Fruit fly (Drosophila melanogaster): Measurements from ENCODE around the gene CG8774.

Gene CG8774

dm6 chr3R:13309133-13309711 lies 10.7 kb downstream of the CG8774 start:
- TF ChIP-seq Eip78C (GFP tag) = peak; percentile 17
- peak; percentile 78 for TF ChIP-seq svp (GFP tag)
- no peak for TF ChIP-seq CG6163 (GFP tag; IDR thresholded peaks at IDR 0.05)

DNA sequence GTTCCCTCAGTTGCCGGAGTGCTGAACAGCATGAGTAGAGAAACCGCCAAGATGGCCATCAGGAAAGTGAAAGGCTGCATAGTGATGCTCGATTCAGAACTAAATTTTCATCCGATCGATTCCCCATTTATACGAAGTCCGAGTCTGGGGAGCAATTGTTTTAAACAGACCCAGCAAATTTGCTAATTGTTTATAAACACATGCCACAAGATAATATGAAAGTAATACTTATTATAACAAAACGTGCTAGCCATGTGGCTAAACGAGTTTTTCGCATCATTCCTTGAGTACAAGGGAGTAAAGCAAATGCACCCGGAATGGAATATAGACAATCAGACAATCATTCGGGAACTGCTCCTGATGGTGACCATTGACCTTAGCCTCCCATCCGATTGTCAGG lies 14.5 kb downstream of the CG8774 start, which contains the start of gene CG44142:
CG44142 (minus strand) TSS at position 101 of the 400 bp plus-strand sequence.
- TF ChIP-seq vri (GFP tag; optimal IDR thresholded peaks at IDR 0.05) (no peak), Sox15 (GFP tag; optimal IDR thresholded peaks at IDR 0.05) (no peak), Hr38 (GFP tag; optimal IDR thresholded peaks at IDR 0.05) (no peak), CG3032 (tag; optimal IDR thresholded peaks at IDR 0.05) (no peak), CG6276 (GFP tag; optimal IDR thresholded peaks at IDR 0.05) (no peak), svp (GFP tag) (no peak), OdsH (GFP tag; optimal IDR thresholded peaks at IDR 0.05) (no peak), lz (GFP tag; optimal IDR thresholded peaks at IDR 0.05) (no peak), dsx (GFP tag; optimal IDR thresholded peaks at IDR 0.05; ENCODE audit: poor library complexity, severe bottlenecking) (no peak), CG7368 (GFP tag; optimal IDR thresholded peaks at IDR 0.05) (no peak), CG10631 (GFP tag; optimal IDR thresholded peaks at IDR 0.05) (no peak), CG9139 (GFP tag; optimal IDR thresholded peaks at IDR 0.05) (no peak), CG31627 (GFP tag; optimal IDR thresholded peaks at IDR 0.05) (no peak), pdm3 (GFP tag; optimal IDR thresholded peaks at IDR 0.05) (no peak)

DNA sequence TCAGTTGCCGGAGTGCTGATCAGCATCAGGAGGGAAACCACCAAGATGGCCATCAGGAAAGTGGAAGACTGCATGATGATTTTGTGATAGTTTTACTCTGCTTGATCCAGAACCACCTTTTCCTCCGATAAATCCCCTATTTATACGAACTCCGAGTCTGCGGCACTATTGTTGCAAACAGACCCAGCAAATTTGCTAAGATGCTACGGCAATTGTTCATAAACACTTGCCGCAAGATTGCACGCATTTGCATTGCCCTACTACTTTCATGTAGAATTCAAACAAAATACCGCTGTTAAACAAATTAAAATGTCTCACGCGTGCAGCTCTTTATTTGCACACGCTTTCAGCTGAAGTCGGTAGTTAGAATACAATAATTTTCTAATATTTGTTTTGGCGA lies 20.6 kb downstream of the CG8774 start, which contains the start of gene CG45080:
CG45080 (minus strand) TSS at position 101 of the 400 bp plus-strand sequence.
- TF ChIP-seq Sox15 (GFP tag; optimal IDR thresholded peaks at IDR 0.05) (no peak), CG6276 (GFP tag; optimal IDR thresholded peaks at IDR 0.05) (no peak), Blimp-1 (GFP tag; optimal IDR thresholded peaks at IDR 0.05) (no peak), Eip78C (GFP tag) (no peak), pdm3 (GFP tag; optimal IDR thresholded peaks at IDR 0.05) (no peak)

DNA sequence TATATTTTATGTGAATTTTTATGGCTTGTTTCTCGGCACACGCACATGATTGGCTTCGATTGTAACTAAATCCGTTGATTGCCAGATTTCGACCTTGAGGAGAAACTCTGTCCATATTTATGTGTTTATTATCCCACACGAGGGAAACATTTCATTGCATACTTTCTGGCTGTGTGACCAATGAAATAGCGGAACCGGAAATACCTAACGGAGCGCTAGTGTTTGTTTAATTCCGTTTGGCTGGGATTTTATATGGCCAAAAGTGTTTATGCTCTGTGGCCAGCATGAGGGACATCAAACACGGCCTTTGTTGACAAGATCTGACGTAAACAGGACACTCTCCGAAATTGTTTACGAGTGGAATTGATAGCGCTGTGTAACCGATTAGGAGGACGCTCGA lies 21.3 kb downstream of the CG8774 start:
- TF ChIP-seq CG34406 (GFP tag; optimal IDR thresholded peaks at IDR 0.05) (peak; percentile 29), spab (GFP tag; optimal IDR thresholded peaks at IDR 0.05) (no peak), acj6 (GFP tag; optimal IDR thresholded peaks at IDR 0.05) (peak; percentile 2), CG3919 (GFP tag; optimal IDR thresholded peaks at IDR 0.05) (peak; percentile 40), dac (GFP tag; optimal IDR thresholded peaks at IDR 0.05) (no peak), achi (GFP tag; optimal IDR thresholded peaks at IDR 0.05) (peak; percentile 35), net (GFP tag; optimal IDR thresholded peaks at IDR 0.05) (peak; percentile 30), salr (GFP tag; optimal IDR thresholded peaks at IDR 0.05) (peak in 1 of 2 experiments; percentile 8), Met (GFP tag; optimal IDR thresholded peaks at IDR 0.05) (peak; percentile 13), Eip78C (GFP tag) (peak; percentile 77), Sox102F (GFP tag; optimal IDR thresholded peaks at IDR 0.05) (peak; percentile 43), vri (GFP tag; optimal IDR thresholded peaks at IDR 0.05) (no peak), pdm3 (GFP tag; optimal IDR thresholded peaks at IDR 0.05) (peak; percentile 16)

DNA sequence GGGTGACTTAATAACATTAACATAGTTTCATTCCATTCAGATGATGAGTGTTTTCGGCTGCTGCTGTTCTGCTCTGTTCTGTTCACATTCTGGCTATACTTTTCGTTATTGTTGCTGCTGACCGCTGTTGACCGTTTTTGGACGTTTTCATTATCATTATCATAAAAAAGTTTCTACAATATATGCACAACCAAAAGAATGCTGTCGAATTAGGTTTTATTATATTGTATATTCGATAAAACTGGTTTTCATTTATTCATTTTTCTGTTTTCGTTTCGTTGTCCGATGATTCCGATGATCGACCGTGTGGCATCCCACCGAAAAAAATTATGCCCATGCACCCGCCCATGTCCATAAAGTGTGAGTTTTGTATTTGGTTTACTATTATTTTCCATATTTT lies 34.5 kb downstream of the CG8774 start:
- TF ChIP-seq dac (GFP tag; optimal IDR thresholded peaks at IDR 0.05) = no peak
- TF ChIP-seq CG10669 (GFP tag; optimal IDR thresholded peaks at IDR 0.05) = no peak
- TF ChIP-seq CG6808 (GFP tag; optimal IDR thresholded peaks at IDR 0.05) = no peak
- no peak for TF ChIP-seq CG3919 (GFP tag; optimal IDR thresholded peaks at IDR 0.05)
- TF ChIP-seq Met (GFP tag; optimal IDR thresholded peaks at IDR 0.05) = no peak
- no peak for TF ChIP-seq pdm3 (GFP tag; optimal IDR thresholded peaks at IDR 0.05)
- TF ChIP-seq Hr4 (GFP tag; optimal IDR thresholded peaks at IDR 0.05) = no peak
- no peak for TF ChIP-seq vri (GFP tag; optimal IDR thresholded peaks at IDR 0.05)
- TF ChIP-seq lz (GFP tag; optimal IDR thresholded peaks at IDR 0.05) = no peak
- TF ChIP-seq fd59A (GFP tag; optimal IDR thresholded peaks at IDR 0.05) = no peak
- TF ChIP-seq Lpt (GFP tag; optimal IDR thresholded peaks at IDR 0.05) = no peak
- no peak for TF ChIP-seq Sox15 (GFP tag; optimal IDR thresholded peaks at IDR 0.05)
- no peak for TF ChIP-seq net (GFP tag; optimal IDR thresholded peaks at IDR 0.05)
- TF ChIP-seq Hr38 (GFP tag; optimal IDR thresholded peaks at IDR 0.05) = no peak
- no peak for TF ChIP-seq Ets21C (GFP tag; optimal IDR thresholded peaks at IDR 0.05)
